Fruit fly (Drosophila melanogaster): Measurements from ENCODE around the gene Usp8.

The Usp8 gene

DNA sequence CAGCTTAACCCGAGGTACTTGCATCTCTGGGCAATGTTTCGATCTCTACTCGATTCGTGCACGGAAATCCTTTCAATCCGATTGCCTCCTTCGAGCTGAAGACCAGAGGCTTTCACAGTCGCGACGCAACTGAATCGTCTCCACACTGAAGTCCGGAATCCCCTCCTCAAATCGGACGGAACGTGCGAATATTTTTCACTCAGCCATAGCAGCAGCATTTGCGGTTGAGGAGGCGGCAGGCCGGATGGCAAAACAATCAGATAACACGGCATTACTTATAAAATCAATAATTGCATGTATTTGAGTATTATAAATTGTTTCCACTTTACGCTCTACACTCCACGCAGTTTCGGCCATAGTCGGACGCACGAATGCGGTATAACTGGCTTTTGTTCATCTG lies 34.0 kb downstream of the Usp8 start, which contains the start of gene Snmp1:
Gene Snmp1, minus strand, starts transcription at position 101 of the 400 bp plus-strand sequence.
- no peak for TF ChIP-seq CG14711 (tag; optimal IDR thresholded peaks at IDR 0.05)
- no peak for TF ChIP-seq CG12768 (GFP tag; optimal IDR thresholded peaks at IDR 0.05)

DNA sequence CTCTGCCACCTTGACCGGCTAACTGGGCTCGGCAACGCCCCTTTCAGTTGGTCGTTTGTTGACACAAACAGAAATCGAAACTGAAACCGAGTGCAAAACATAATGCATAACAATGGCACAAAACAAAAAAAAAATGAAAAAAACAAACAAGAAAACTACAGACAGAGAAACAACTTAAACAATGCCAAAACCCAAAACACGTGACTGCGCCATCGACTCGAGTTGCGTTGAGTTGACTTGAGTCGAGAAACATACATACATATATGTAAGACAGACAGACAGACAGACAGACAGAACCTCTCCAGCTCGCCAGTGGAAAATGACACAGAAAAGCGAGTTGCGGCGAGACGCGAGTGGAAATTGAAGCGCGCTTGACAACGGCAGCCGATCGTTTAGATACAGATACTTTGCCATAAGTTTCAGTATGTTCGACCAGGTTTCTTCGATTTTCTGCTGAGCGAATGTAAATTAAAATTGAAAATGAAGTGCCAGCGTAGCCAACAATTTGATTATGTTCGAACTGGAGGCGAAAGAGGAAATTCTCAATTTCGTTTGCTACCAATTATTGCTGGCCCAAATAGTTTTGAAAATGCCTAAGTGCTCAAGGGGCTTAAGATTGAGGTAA lies 35.6 kb downstream of the Usp8 start:
- TF ChIP-seq tj (GFP tag; optimal IDR thresholded peaks at IDR 0.05) (peak; percentile 91), CG1620 (GFP tag; optimal IDR thresholded peaks at IDR 0.05) (no peak), cic (GFP tag; optimal IDR thresholded peaks at IDR 0.05) (no peak), CG11617 (GFP tag; optimal IDR thresholded peaks at IDR 0.05) (no peak)

DNA sequence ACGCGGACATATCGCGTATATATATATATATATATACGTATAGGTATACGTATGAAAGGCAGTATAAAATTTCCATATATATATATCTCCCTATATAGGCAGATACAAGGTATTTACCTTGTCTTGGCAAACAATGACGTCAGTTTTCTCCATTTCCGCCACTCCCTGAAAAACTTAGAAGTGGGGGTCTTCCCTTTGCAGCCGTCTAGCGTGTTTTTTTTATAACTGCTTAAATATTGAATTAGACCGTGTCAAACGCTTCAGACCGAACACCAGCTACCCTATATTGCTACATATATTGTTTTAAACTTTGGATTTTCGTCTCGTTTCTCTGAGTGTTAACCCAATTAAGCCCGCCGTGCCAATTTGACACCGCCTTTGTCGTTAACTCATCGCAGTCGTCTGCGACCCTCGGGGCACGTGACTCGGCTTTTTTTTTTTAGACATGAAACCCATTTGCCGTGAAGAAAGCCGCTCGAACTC lies 42.6 kb downstream of the Usp8 start:
- TF ChIP-seq CG7045 (GFP tag; optimal IDR thresholded peaks at IDR 0.05): peak; percentile 70
- TF ChIP-seq CG1620 (GFP tag; optimal IDR thresholded peaks at IDR 0.05): no peak
- TF ChIP-seq Hr96 (GFP tag; optimal IDR thresholded peaks at IDR 0.05): no peak
- TF ChIP-seq Crg-1 (GFP tag; optimal IDR thresholded peaks at IDR 0.05): peak; percentile 24
- TF ChIP-seq tj (GFP tag; optimal IDR thresholded peaks at IDR 0.05): peak; percentile 19
- TF ChIP-seq kay (GFP tag; ENCODE audit: borderline replicate concordance): no peak
- TF ChIP-seq ovo (GFP tag; optimal IDR thresholded peaks at IDR 0.05): peak; percentile 74
- peak; percentile 46 for TF ChIP-seq CG14711 (tag; optimal IDR thresholded peaks at IDR 0.05)
- TF ChIP-seq CG5204 (GFP tag; optimal IDR thresholded peaks at IDR 0.05): peak; percentile 10
- TF ChIP-seq CG12768 (GFP tag; optimal IDR thresholded peaks at IDR 0.05): peak; percentile 72
- TF ChIP-seq Clk (GFP tag; optimal IDR thresholded peaks at IDR 0.05): no peak
- TF ChIP-seq CG7101 (tag; optimal IDR thresholded peaks at IDR 0.05): peak; percentile 77
- no peak for TF ChIP-seq toe (GFP tag; optimal IDR thresholded peaks at IDR 0.05)
- TF ChIP-seq cic (GFP tag; optimal IDR thresholded peaks at IDR 0.05): peak; percentile 90
- no peak for TF ChIP-seq cnc (optimal IDR thresholded peaks at IDR 0.05)
- peak; percentile 47 for TF ChIP-seq Mnt (GFP tag; optimal IDR thresholded peaks at IDR 0.05)
- peak; percentile 51 for TF ChIP-seq CG33017 (tag; optimal IDR thresholded peaks at IDR 0.05)
- no peak for TF ChIP-seq bab1 (GFP tag; optimal IDR thresholded peaks at IDR 0.05)
- TF ChIP-seq pad (GFP tag; optimal IDR thresholded peaks at IDR 0.05): peak; percentile 52
- TF ChIP-seq CG11617 (GFP tag; optimal IDR thresholded peaks at IDR 0.05): peak; percentile 73

DNA sequence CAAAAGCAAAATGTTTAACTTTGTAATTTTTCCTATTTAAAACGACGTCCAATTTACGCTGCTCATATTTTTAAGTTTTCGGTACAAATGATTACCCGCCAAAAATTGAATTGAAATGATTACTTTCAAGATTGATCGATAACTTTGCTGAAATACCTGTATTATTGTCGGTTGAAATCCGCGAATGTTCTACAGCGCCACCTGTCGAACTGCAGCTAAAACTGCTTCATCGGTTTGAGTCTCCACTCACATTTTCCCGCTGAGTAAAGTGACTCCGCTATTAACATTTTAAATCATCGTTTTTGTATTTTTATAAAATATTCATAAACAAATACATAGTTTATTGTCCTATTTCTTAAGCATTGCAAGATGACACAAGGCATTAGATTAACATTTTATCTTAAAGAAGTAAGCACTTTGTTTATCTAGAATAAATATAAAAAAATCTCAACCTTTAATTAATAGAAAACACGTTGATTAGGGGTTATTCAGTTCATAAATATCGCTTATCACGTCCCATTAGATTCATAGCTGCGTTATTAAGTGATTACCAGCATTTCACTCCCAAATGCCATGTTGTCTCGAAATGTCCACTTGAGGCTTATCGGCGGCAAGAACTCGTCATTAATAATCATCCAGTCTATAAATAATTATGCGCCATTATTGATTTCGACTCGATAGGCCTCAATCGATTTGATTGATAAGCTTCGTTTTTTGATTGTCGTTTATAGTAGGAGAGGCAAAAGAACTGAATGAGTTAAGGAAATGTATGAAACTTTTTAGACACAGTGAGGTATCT lies 45.7 kb downstream of the Usp8 start:
- TF ChIP-seq kay (GFP tag; ENCODE audit: borderline replicate concordance): no peak
- TF ChIP-seq CG5204 (GFP tag; optimal IDR thresholded peaks at IDR 0.05): no peak
- peak; percentile 11 for TF ChIP-seq toe (GFP tag; optimal IDR thresholded peaks at IDR 0.05)
- TF ChIP-seq tj (GFP tag; optimal IDR thresholded peaks at IDR 0.05): no peak

DNA sequence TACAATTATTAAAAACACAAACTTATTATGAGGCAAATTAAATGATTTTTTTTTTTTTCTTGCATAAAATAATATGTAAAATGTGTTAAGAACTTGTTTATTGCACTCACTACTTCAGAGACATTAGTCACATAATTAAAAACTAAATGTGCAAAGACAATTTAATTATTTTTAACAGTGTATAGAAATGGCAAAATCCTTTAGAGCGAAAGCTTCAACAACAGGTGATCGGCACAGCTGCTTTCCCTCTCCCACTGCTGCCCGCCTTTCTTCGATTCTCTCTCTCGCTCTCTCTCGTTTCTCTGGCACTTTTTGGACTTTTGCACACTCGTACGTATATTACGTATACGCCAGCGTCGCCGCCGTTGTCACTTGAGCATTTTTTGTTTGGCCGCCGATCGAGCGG lies 46.3 kb downstream of the Usp8 start:
- TF ChIP-seq CG5204 (GFP tag; optimal IDR thresholded peaks at IDR 0.05) (no peak), Mnt (GFP tag; optimal IDR thresholded peaks at IDR 0.05) (peak; percentile 4), CG14711 (tag; optimal IDR thresholded peaks at IDR 0.05) (peak; percentile 50), CG7101 (tag; optimal IDR thresholded peaks at IDR 0.05) (peak; percentile 56), Crg-1 (GFP tag; optimal IDR thresholded peaks at IDR 0.05) (no peak), CG33017 (tag; optimal IDR thresholded peaks at IDR 0.05) (peak; percentile 48), tj (GFP tag; optimal IDR thresholded peaks at IDR 0.05) (peak; percentile 5), cnc (optimal IDR thresholded peaks at IDR 0.05) (no peak), cic (GFP tag; optimal IDR thresholded peaks at IDR 0.05) (peak; percentile 77), CG11617 (GFP tag; optimal IDR thresholded peaks at IDR 0.05) (peak; percentile 65), ovo (GFP tag; optimal IDR thresholded peaks at IDR 0.05) (no peak), CG12768 (GFP tag; optimal IDR thresholded peaks at IDR 0.05) (peak; percentile 85), CG7045 (GFP tag; optimal IDR thresholded peaks at IDR 0.05) (peak; percentile 44), pad (GFP tag; optimal IDR thresholded peaks at IDR 0.05) (no peak), CG1620 (GFP tag; optimal IDR thresholded peaks at IDR 0.05) (no peak), Hr96 (GFP tag; optimal IDR thresholded peaks at IDR 0.05) (peak; percentile 38), kay (GFP tag; ENCODE audit: borderline replicate concordance) (peak; percentile 84), bab1 (GFP tag; optimal IDR thresholded peaks at IDR 0.05) (no peak), Clk (GFP tag; optimal IDR thresholded peaks at IDR 0.05) (peak; percentile 26), toe (GFP tag; optimal IDR thresholded peaks at IDR 0.05) (peak; percentile 3)

DNA sequence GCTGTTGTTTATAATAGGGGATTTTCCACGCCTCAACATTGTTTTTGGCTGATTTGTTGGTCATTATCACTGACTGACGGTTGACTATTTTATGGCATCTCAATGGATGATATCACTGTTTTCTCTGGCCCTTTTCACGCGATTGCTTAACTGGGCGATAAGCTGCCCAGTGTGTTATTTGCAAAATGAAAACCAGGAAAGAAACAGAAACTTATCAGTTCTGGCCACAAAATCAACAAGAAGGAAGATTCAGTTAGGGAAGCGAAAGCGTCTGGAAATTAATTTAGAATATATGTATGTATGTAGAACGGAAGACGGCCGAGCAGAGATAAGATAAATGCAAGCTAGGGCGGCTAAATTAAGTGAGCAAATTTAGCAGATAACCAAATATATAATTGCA lies 47.9 kb downstream of the Usp8 start:
- TF ChIP-seq CG33017 (tag; optimal IDR thresholded peaks at IDR 0.05) (no peak), CG12768 (GFP tag; optimal IDR thresholded peaks at IDR 0.05) (no peak), CG11617 (GFP tag; optimal IDR thresholded peaks at IDR 0.05) (no peak), kay (GFP tag; ENCODE audit: borderline replicate concordance) (peak; percentile 80), CG14711 (tag; optimal IDR thresholded peaks at IDR 0.05) (no peak), cic (GFP tag; optimal IDR thresholded peaks at IDR 0.05) (peak; percentile 79)

Data from whole organism, adult.